Fruit fly (Drosophila melanogaster) whole organism, embryonic: ENCODE results near the gene bab1.

ENCODE experiments used
- Antp ChIP-seq: fragments of 200-800 bp; sonication (Bioruptor generic); optimal IDR thresholded peaks from 3 replicates; lab custom pipeline; 2016; ENCODE audit warnings: missing biosample characterization, missing genetic modification characterization
- Asciz ChIP-seq: fragments of 200-800 bp; sonication (Bioruptor generic); optimal IDR thresholded peaks from 2 replicates; lab custom pipeline; 2017; ENCODE audit warnings: missing biosample characterization, mild to moderate bottlenecking, missing genetic modification characterization, missing genetic modification reagents
- Atf-2 ChIP-seq: fragments of 200-800 bp; sonication (Bioruptor generic); optimal IDR thresholded peaks from 2 replicates; lab custom pipeline; 2016; ENCODE audit warnings: missing biosample characterization, missing genetic modification characterization
- CG10267 ChIP-seq: fragments of 200-800 bp; sonication (Bioruptor generic); optimal IDR thresholded peaks from 2 replicates; lab custom pipeline; 2018; ENCODE audit warnings: missing biosample characterization, mild to moderate bottlenecking, missing genetic modification characterization, moderate library complexity
- CG10274 ChIP-seq: fragments of 200-800 bp; sonication (Bioruptor generic); optimal IDR thresholded peaks from 3 replicates; lab custom pipeline; 2017; ENCODE audit warnings: missing biosample characterization, mild to moderate bottlenecking, missing genetic modification characterization
- CG10543 ChIP-seq: fragments of 200-800 bp; sonication (Bioruptor generic); optimal IDR thresholded peaks from 3 replicates; lab custom pipeline; 2017; ENCODE audit warnings: missing biosample characterization, mild to moderate bottlenecking, missing genetic modification characterization, moderate library complexity
- CG10979 ChIP-seq: fragments of 200-800 bp; sonication (Bioruptor generic); optimal IDR thresholded peaks from 2 replicates; lab custom pipeline; 2018; ENCODE audit warnings: missing biosample characterization, mild to moderate bottlenecking, missing genetic modification characterization, moderate library complexity
- CG12104 ChIP-seq: fragments of 200-800 bp; sonication (Bioruptor generic); optimal IDR thresholded peaks from 3 replicates; lab custom pipeline; 2016; ENCODE audit warnings: missing biosample characterization, missing genetic modification characterization
- CG12236 ChIP-seq: fragments of 200-800 bp; sonication (Bioruptor generic); optimal IDR thresholded peaks from 2 replicates; lab custom pipeline; 2016; ENCODE audit warnings: missing biosample characterization, missing genetic modification characterization
- CG13287 ChIP-seq: fragments of 200-800 bp; sonication (Bioruptor generic); IDR thresholded peaks from 2 replicates; pipeline ENCODE4 v1.3.6; 2022; ENCODE audit warnings: missing biosample characterization, missing genetic modification characterization; ENCODE audit not compliant: partially characterized antibody
- CG13775 ChIP-seq: fragments of 200-800 bp; sonication (Bioruptor generic); optimal IDR thresholded peaks from 3 replicates; lab custom pipeline; 2017; ENCODE audit warnings: missing biosample characterization, mild to moderate bottlenecking, missing genetic modification characterization
- CG17359 ChIP-seq: fragments of 200-800 bp; sonication (Bioruptor generic); optimal IDR thresholded peaks from 3 replicates; lab custom pipeline; 2018; ENCODE audit warnings: missing biosample characterization, mild to moderate bottlenecking, missing genetic modification characterization, moderate library complexity
- CG2678 ChIP-seq: fragments of 200-800 bp; sonication (Bioruptor generic); optimal IDR thresholded peaks from 3 replicates; lab custom pipeline; 2019; ENCODE audit warnings: missing biosample characterization, mild to moderate bottlenecking, missing genetic modification characterization, moderate library complexity
- CG2712 ChIP-seq: fragments of 200-800 bp; optimal IDR thresholded peaks from 3 replicates; lab custom pipeline; 2019; ENCODE audit warnings: missing biosample characterization, mild to moderate bottlenecking, missing genetic modification characterization, moderate library complexity
- CG30020 ChIP-seq: fragments of 200-800 bp; optimal IDR thresholded peaks from 2 replicates; lab custom pipeline; 2019; ENCODE audit warnings: missing biosample characterization, mild to moderate bottlenecking, missing genetic modification characterization, moderate library complexity
- CG30431 ChIP-seq: fragments of 200-800 bp; sonication (Bioruptor generic); optimal IDR thresholded peaks from 2 replicates; lab custom pipeline; 2017; ENCODE audit warnings: missing biosample characterization, missing genetic modification characterization
- CG32772 ChIP-seq: fragments of 200-800 bp; sonication (Bioruptor generic); IDR thresholded peaks from 2 replicates; pipeline ENCODE4 v1.3.6; 2022; ENCODE audit warnings: missing biosample characterization, missing genetic modification characterization
- CG4282 ChIP-seq: fragments of 200-800 bp; sonication (Bioruptor generic); optimal IDR thresholded peaks from 2 replicates; lab custom pipeline; 2016; ENCODE audit warnings: missing biosample characterization, missing genetic modification characterization
- CG6254 ChIP-seq: fragments of 200-800 bp; sonication (Bioruptor generic); optimal IDR thresholded peaks from 3 replicates; lab custom pipeline; 2017; ENCODE audit warnings: mild to moderate bottlenecking, missing biosample characterization, missing genetic modification reagents, missing genetic modification characterization
- CG7745 ChIP-seq: fragments of 200-800 bp; sonication (Bioruptor generic); optimal IDR thresholded peaks from 2 replicates; lab custom pipeline; 2018; ENCODE audit warnings: missing biosample characterization, mild to moderate bottlenecking, missing genetic modification characterization, moderate library complexity
- CG8765 ChIP-seq: fragments of 200-800 bp; sonication (Bioruptor generic); IDR thresholded peaks from 2 replicates; pipeline ENCODE4 v1.3.6; 2022; ENCODE audit warnings: missing biosample characterization, missing genetic modification characterization
- CG9932 ChIP-seq: fragments of 200-800 bp; sonication (Bioruptor generic); IDR thresholded peaks from 2 replicates; pipeline ENCODE4 v1.3.6; 2022; ENCODE audit warnings: missing biosample characterization, missing genetic modification characterization
- GATAe ChIP-seq: fragments of 200-800 bp; sonication (Bioruptor generic); conservative IDR thresholded peaks from 2 replicates; pipeline ENCODE4 v1.3.6; 2022; ENCODE audit warnings: missing biosample characterization, missing genetic modification characterization
- Gug ChIP-seq: fragments of 200-800 bp; sonication (Bioruptor generic); IDR thresholded peaks from 4 replicates; pipeline ENCODE4 v1.3.6; 2022; ENCODE audit warnings: missing biosample characterization, missing genetic modification characterization
- Rx ChIP-seq: fragments of 200-800 bp; sonication (Bioruptor generic); IDR thresholded peaks from 2 replicates; pipeline ENCODE4 v1.3.6; 2022; ENCODE audit warnings: missing biosample characterization, missing genetic modification characterization
- Scr ChIP-seq: fragments of 200-800 bp; sonication (Bioruptor generic); IDR thresholded peaks from 2 replicates; pipeline ENCODE4 v1.3.6; 2022; ENCODE audit warnings: missing biosample characterization, missing genetic modification characterization; ENCODE audit not compliant: partially characterized antibody
- Xbp1 ChIP-seq: fragments of 200-800 bp; sonication (Bioruptor generic); optimal IDR thresholded peaks from 3 replicates; lab custom pipeline; 2016; ENCODE audit warnings: missing biosample characterization, mild to moderate bottlenecking, missing genetic modification characterization
- Xrp1 ChIP-seq: fragments of 200-800 bp; sonication (Bioruptor generic); IDR thresholded peaks from 2 replicates; pipeline ENCODE4 v1.3.6; 2022; ENCODE audit warnings: missing biosample characterization, missing genetic modification characterization
- ap ChIP-seq: fragments of 200-800 bp; sonication (Bioruptor generic); IDR thresholded peaks from 2 replicates; pipeline ENCODE4 v1.3.6; 2022; ENCODE audit warnings: missing biosample characterization, missing genetic modification characterization
- btn ChIP-seq: fragments of 200-800 bp; sonication (Bioruptor generic); optimal IDR thresholded peaks from 2 replicates; lab custom pipeline; 2016; ENCODE audit warnings: missing biosample characterization, missing genetic modification characterization
- croc ChIP-seq: fragments of 200-800 bp; sonication (Bioruptor generic); conservative IDR thresholded peaks from 3 replicates; pipeline ENCODE4 v1.3.6; 2022; ENCODE audit warnings: missing biosample characterization, missing genetic modification characterization
- crp ChIP-seq, 2 experiments: fragments of 200-800 bp; sonication (Bioruptor generic); optimal IDR thresholded peaks; 2 replicates in 1 of 2; 3 replicates in 1 of 2; lab custom pipeline; 2017; ENCODE audit warnings: missing biosample characterization in 2 of 2, missing genetic modification characterization in 2 of 2, mild to moderate bottlenecking in 1 of 2, moderate library complexity in 1 of 2
- gsb ChIP-seq: fragments of 200-800 bp; sonication (Bioruptor generic); IDR thresholded peaks from 2 replicates; pipeline ENCODE4 v1.3.6; 2022; ENCODE audit warnings: missing biosample characterization, missing genetic modification characterization
- gt ChIP-seq: fragments of 200-800 bp; sonication (Bioruptor generic); IDR thresholded peaks from 2 replicates; pipeline ENCODE4 v1.3.6; 2022; ENCODE audit warnings: missing biosample characterization, missing genetic modification characterization
- ind ChIP-seq: fragments of 200-800 bp; sonication (Bioruptor generic); optimal IDR thresholded peaks from 3 replicates; lab custom pipeline; 2016; ENCODE audit warnings: missing biosample characterization, missing genetic modification characterization
- kni ChIP-seq: fragments of 200-800 bp; sonication (Bioruptor generic); optimal IDR thresholded peaks from 3 replicates; lab custom pipeline; 2017; ENCODE audit warnings: mild to moderate bottlenecking, missing biosample characterization, missing genetic modification reagents, missing genetic modification characterization
- lilli ChIP-seq: fragments of 200-800 bp; sonication (Bioruptor generic); optimal IDR thresholded peaks from 3 replicates; lab custom pipeline; 2016; ENCODE audit warnings: missing biosample characterization, missing genetic modification characterization
- nmo ChIP-seq: fragments of 200-800 bp; sonication (Bioruptor generic); optimal IDR thresholded peaks from 2 replicates; lab custom pipeline; 2018; ENCODE audit warnings: missing biosample characterization, mild to moderate bottlenecking, missing genetic modification characterization, moderate library complexity
- pb ChIP-seq: fragments of 200-800 bp; sonication (Bioruptor generic); optimal IDR thresholded peaks from 3 replicates; lab custom pipeline; 2016; ENCODE audit warnings: missing biosample characterization, missing genetic modification characterization
- prd ChIP-seq, 3 experiments: fragments of >200 bp in 2 of 3; fragments of 200-800 bp in 1 of 3; sonication (Bioruptor generic) in 1 of 3; optimal IDR thresholded peaks in 2 of 3; IDR thresholded peaks in 1 of 3; 2 replicates in 2 of 3; 3 replicates in 1 of 3; pipeline versions ENCODE4 v1.3.6 to Lab custom; 2017 to 2022; ENCODE audit warnings: missing biosample characterization in 1 of 3, missing genetic modification characterization in 1 of 3
- sens ChIP-seq: fragments of 200-800 bp; sonication (Bioruptor generic); peaks from one replicate; lab custom pipeline; 2016; ENCODE audit warnings: missing biosample characterization, missing genetic modification characterization
- sima ChIP-seq: fragments of 200-800 bp; sonication (Bioruptor generic); optimal IDR thresholded peaks from 2 replicates; lab custom pipeline; 2016; ENCODE audit warnings: missing biosample characterization, missing genetic modification characterization
- stwl ChIP-seq: fragments of 200-800 bp; sonication (Bioruptor generic); optimal IDR thresholded peaks from 3 replicates; lab custom pipeline; 2018; ENCODE audit warnings: missing biosample characterization, mild to moderate bottlenecking, missing genetic modification characterization, moderate library complexity
- tll ChIP-seq, 2 experiments: fragments of 200-800 bp in 1 of 2; fragments of >200 bp in 1 of 2; sonication (Bioruptor generic) in 1 of 2; optimal IDR thresholded peaks; 2 replicates each; lab custom pipeline; 2017 to 2019; ENCODE audit warnings: missing biosample characterization in 2 of 2, missing genetic modification characterization in 2 of 2, mild to moderate bottlenecking in 1 of 2, moderate library complexity in 1 of 2
- ttk ChIP-seq: fragments of 200-800 bp; sonication (Bioruptor generic); IDR thresholded peaks from 2 replicates; pipeline ENCODE4 v2.1.2; 2022; ENCODE audit warnings: missing biosample characterization, missing genetic modification characterization
- twi ChIP-seq: fragments of 200-800 bp; optimal IDR thresholded peaks from 2 replicates; lab custom pipeline; 2019; ENCODE audit warnings: missing biosample characterization, mild to moderate bottlenecking, missing genetic modification characterization, moderate library complexity
- unc-4 ChIP-seq: fragments of 200-800 bp; sonication (Bioruptor generic); IDR thresholded peaks from 2 replicates; pipeline ENCODE4 v1.3.6; 2022; ENCODE audit warnings: missing biosample characterization, missing genetic modification characterization; ENCODE audit not compliant: partially characterized antibody

The bab1 gene

DNA sequence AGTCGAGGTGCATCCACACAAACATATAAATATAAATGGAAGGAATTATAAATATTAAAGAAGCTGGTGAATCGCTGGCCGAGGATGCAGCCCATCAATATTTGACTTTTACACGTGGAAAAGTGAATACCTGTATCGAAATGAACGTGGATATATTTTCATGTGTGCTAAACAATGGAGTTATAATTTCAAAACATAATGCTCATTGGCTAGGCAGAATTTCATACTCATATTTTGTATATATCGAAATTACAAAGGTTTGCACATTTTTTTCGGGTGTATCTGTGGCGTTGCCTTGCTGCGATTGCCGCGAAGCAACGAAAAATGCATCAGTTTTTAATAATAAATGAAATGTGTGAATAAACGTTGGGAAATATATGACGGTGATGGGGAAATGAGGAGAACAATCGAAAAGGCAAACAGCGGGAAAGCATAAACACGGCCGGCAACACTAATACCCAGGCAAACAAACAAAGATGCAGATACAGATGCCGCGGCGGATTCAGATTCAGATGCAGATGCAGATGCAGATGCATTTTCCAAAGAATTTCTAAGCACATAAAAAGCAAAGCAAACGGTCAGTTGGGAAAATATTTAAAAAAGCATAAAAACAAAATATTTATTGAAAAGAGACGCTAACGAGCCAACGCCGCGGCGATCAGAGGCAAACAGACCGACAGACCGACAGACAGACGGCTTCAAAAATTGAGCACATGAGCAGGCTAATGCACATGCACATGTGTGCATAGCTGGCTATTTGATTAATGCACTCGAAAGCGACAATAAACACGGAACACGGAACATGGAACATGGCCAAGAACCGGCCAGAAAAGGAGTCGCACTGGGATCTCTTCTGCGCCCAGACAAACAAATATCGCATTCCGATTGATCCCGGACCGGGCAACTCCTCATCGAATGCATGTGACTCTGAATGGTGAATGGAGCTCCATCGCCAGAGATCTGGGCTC, 3.7 kb downstream of the bab1 start (continued):
- TF ChIP-seq pb (GFP tag; lab: Kevin White, UChicago) (peak; percentile 14), tll (GFP tag; optimal IDR thresholded peaks at IDR 0.05; lab: Kevin White, UChicago) (peak in 1 of 2 experiments; percentile 48), sima (GFP tag; lab: Kevin White, UChicago) (no peak), CG6254 (GFP tag; lab: Kevin White, UChicago) (peak; percentile 85), Scr (GFP tag; lab: Robert Waterston, UW) (no peak), kni (peak; percentile 39), prd (optimal IDR thresholded peaks at IDR 0.05; lab: Kevin White, UChicago) (no peak), prd (GFP tag; IDR thresholded peaks at IDR 0.05; lab: Robert Waterston, UW) (peak; percentile 68; the same call in 2 of the 3 replicates), CG12236 (GFP tag; lab: Kevin White, UChicago) (no peak), CG10543 (GFP tag; lab: Kevin White, UChicago) (no peak), CG17359 (peak; percentile 54), CG32772 (GFP tag; lab: Robert Waterston, UW) (peak; percentile 60; the same call in 1 of the 2 replicates), CG7745 (tag; lab: Kevin White, UChicago) (no peak), Xrp1 (GFP tag; lab: Robert Waterston, UW) (peak; percentile 84), stwl (no peak), lilli (GFP tag; lab: Kevin White, UChicago) (peak; percentile 15), CG10274 (GFP tag; lab: Kevin White, UChicago) (no peak), CG30431 (GFP tag; lab: Kevin White, UChicago) (peak; percentile 51), GATAe (GFP tag; lab: Robert Waterston, UW) (no peak), Xbp1 (peak; percentile 35), Gug (GFP tag; lab: Robert Waterston, UW) (peak; percentile 17; the same call in 2 of the 4 replicates), btn (no peak), unc-4 (GFP tag; lab: Robert Waterston, UW) (no peak), CG2678 (tag; lab: Kevin White, UChicago) (peak; percentile 68), CG13775 (GFP tag; lab: Kevin White, UChicago) (peak; percentile 38), croc (GFP tag; lab: Robert Waterston, UW) (peak; percentile 72; the same call in 2 of the 3 replicates), twi (peak; percentile 27), CG2712 (tag; lab: Kevin White, UChicago) (peak; percentile 88), ttk (GFP tag; lab: Robert Waterston, UW) (0 out of 2 replicates have a peak, but pooled peaks have one; percentile 18), nmo (GFP tag; lab: Kevin White, UChicago) (peak; percentile 71), gsb (GFP tag; lab: Robert Waterston, UW) (no peak), CG8765 (GFP tag; lab: Robert Waterston, UW) (peak; percentile 29; the same call in 1 of the 2 replicates), CG13287 (GFP tag; lab: Robert Waterston, UW) (no peak), Antp (GFP tag; lab: Kevin White, UChicago) (no peak), Atf-2 (GFP tag; lab: Kevin White, UChicago) (peak; percentile 21), CG12104 (peak; percentile 42), Asciz (GFP tag; lab: Kevin White, UChicago) (peak; percentile 41), ind (GFP tag; lab: Kevin White, UChicago) (no peak), CG30020 (tag; lab: Kevin White, UChicago) (no peak), gt (GFP tag; lab: Robert Waterston, UW) (peak; percentile 62), Rx (peak; percentile 36; the same call in 1 of the 2 replicates), CG10267 (tag; lab: Kevin White, UChicago) (peak; percentile 75), CG10979 (tag; lab: Kevin White, UChicago) (peak; percentile 87), crp (GFP tag; optimal IDR thresholded peaks at IDR 0.05; lab: Kevin White, UChicago) (no peak), CG4282 (GFP tag; lab: Kevin White, UChicago) (no peak), ap (no peak), sens (GFP tag; lab: Kevin White, UChicago) (peak; percentile 95), CG9932 (no peak)
